Worm (Caenorhabditis elegans) whole organism, young adult: Measurements from ENCODE around the gene zip-3.

Experiments used
- B0336.3 ChIP-seq: fragments of 200-800 bp; sonication (Bioruptor generic); IDR thresholded peaks from 2 replicates; pipeline ENCODE4 v1.3.6; 2022; ENCODE audit warnings: missing genetic modification characterization, missing compliant biosample characterization
- F10E7.11 ChIP-seq: sonication (generic microtip); optimal IDR thresholded peaks from 2 replicates; lab custom pipeline; 2017; ENCODE audit warnings: mild to moderate bottlenecking, missing genetic modification characterization, moderate library complexity, missing compliant biosample characterization
- F22D6.2 ChIP-seq: sonication (generic microtip); optimal IDR thresholded peaks from 2 replicates; lab custom pipeline; 2016; ENCODE audit warnings: mild to moderate bottlenecking, missing genetic modification characterization, missing compliant biosample characterization
- F55B11.4 ChIP-seq: sonication (generic microtip); optimal IDR thresholded peaks from 2 replicates; lab custom pipeline; 2016; ENCODE audit warnings: missing compliant biosample characterization, missing genetic modification characterization, borderline replicate concordance; ENCODE audit not compliant: insufficient read depth
- Y53G8AR.9 ChIP-seq: fragments of 200-800 bp; sonication (Bioruptor generic); conservative IDR thresholded peaks from 2 replicates; pipeline ENCODE4 v1.3.6; 2022; ENCODE audit warnings: missing genetic modification reagents, missing genetic modification characterization, missing compliant biosample characterization
- atf-7 ChIP-seq: sonication (generic microtip); optimal IDR thresholded peaks from 2 replicates; lab custom pipeline; 2017; ENCODE audit warnings: mild to moderate bottlenecking, missing genetic modification characterization, missing compliant biosample characterization
- athp-1 ChIP-seq: sonication (generic microtip); optimal IDR thresholded peaks from 2 replicates; lab custom pipeline; 2017; ENCODE audit warnings: mild to moderate bottlenecking, missing genetic modification characterization, missing compliant biosample characterization
- attf-5 ChIP-seq: fragments of 200-800 bp; sonication (Bioruptor generic); optimal IDR thresholded peaks from 2 replicates; lab custom pipeline; 2018; ENCODE audit warnings: mild to moderate bottlenecking, missing genetic modification characterization, missing compliant biosample characterization
- cebp-1 ChIP-seq, 2 experiments: fragments of 200-800 bp in 1 of 2; sonication (Bioruptor generic) in 1 of 2; sonication (generic microtip) in 1 of 2; IDR thresholded peaks in 1 of 2; optimal IDR thresholded peaks in 1 of 2; 2 replicates each; pipeline versions ENCODE4 v1.3.6 to Lab custom; 2017 to 2022; ENCODE audit warnings: missing compliant biosample characterization in 2 of 2, missing genetic modification characterization in 2 of 2, mild to moderate bottlenecking in 1 of 2, missing genetic modification reagents in 1 of 2, moderate library complexity in 1 of 2
- ceh-100 ChIP-seq: fragments of 200-800 bp; sonication (Bioruptor generic); IDR thresholded peaks from 2 replicates; pipeline ENCODE4 v1.3.6; 2022; ENCODE audit warnings: missing genetic modification reagents, missing genetic modification characterization, missing compliant biosample characterization
- ceh-79 ChIP-seq: sonication (generic microtip); optimal IDR thresholded peaks from 2 replicates; lab custom pipeline; 2017; ENCODE audit warnings: mild to moderate bottlenecking, missing genetic modification characterization, missing compliant biosample characterization
- chd-7 ChIP-seq: sonication (generic microtip); optimal IDR thresholded peaks from 2 replicates; lab custom pipeline; 2016; ENCODE audit warnings: mild to moderate bottlenecking, missing genetic modification characterization, moderate library complexity, missing compliant biosample characterization
- dox-1 ChIP-seq: fragments of 200-800 bp; sonication (Bioruptor generic); IDR thresholded peaks from 2 replicates; pipeline ENCODE4 v1.3.6; 2022; ENCODE audit warnings: missing genetic modification reagents, missing genetic modification characterization, missing compliant biosample characterization
- dpff-1 ChIP-seq: sonication (generic microtip); optimal IDR thresholded peaks from 2 replicates; lab custom pipeline; 2017; ENCODE audit warnings: mild to moderate bottlenecking, missing genetic modification characterization, missing compliant biosample characterization
- egl-18 ChIP-seq: fragments of 200-800 bp; sonication (Bioruptor generic); IDR thresholded peaks from 2 replicates; pipeline ENCODE4 v1.3.6; 2022; ENCODE audit warnings: missing genetic modification reagents, missing genetic modification characterization, missing compliant biosample characterization
- ekl-4 ChIP-seq: fragments of 200-800 bp; sonication (Bioruptor generic); IDR thresholded peaks from 2 replicates; pipeline ENCODE4 v1.3.6; 2022; ENCODE audit warnings: missing genetic modification reagents, missing genetic modification characterization, missing compliant biosample characterization
- hrde-1 ChIP-seq: sonication (generic microtip); optimal IDR thresholded peaks from 2 replicates; lab custom pipeline; 2016; ENCODE audit warnings: missing genetic modification characterization, mild to moderate bottlenecking, missing compliant biosample characterization, moderate library complexity, missing genotype, missing genetic modification reagents, borderline replicate concordance
- let-526 ChIP-seq: fragments of 200-800 bp; sonication (Bioruptor generic); IDR thresholded peaks from 2 replicates; pipeline ENCODE4 v1.3.6; 2022; ENCODE audit warnings: missing genetic modification reagents, missing genetic modification characterization, missing compliant biosample characterization
- lsy-27 ChIP-seq: sonication (generic microtip); optimal IDR thresholded peaks from 2 replicates; lab custom pipeline; 2017; ENCODE audit warnings: missing genetic modification characterization, mild to moderate bottlenecking, missing compliant biosample characterization, antibody characterized with exemption, missing genotype, borderline replicate concordance; ENCODE audit not compliant: insufficient read depth
- madf-10 ChIP-seq: sonication (generic microtip); optimal IDR thresholded peaks from 2 replicates; lab custom pipeline; 2016; ENCODE audit warnings: mild to moderate bottlenecking, missing genetic modification characterization, missing compliant biosample characterization
- madf-3 ChIP-seq: fragments of 200-800 bp; sonication (Bioruptor generic); IDR thresholded peaks from 2 replicates; pipeline ENCODE4 v1.3.6; 2022; ENCODE audit warnings: missing genetic modification reagents, missing genetic modification characterization, missing compliant biosample characterization
- mcd-1 ChIP-seq: fragments of 200-800 bp; sonication (Bioruptor generic); IDR thresholded peaks from 2 replicates; pipeline ENCODE4 v1.3.6; 2022; ENCODE audit warnings: missing genetic modification reagents, missing genetic modification characterization, missing compliant biosample characterization
- mes-4 ChIP-seq: sonication (generic microtip); optimal IDR thresholded peaks from 2 replicates; lab custom pipeline; 2016; ENCODE audit warnings: missing genotype, missing genetic modification characterization, missing compliant biosample characterization
- nfya-2 ChIP-seq: fragments of 200-800 bp; sonication (Bioruptor generic); IDR thresholded peaks from 2 replicates; pipeline ENCODE4 v1.3.6; 2022; ENCODE audit warnings: missing genetic modification reagents, missing genetic modification characterization, missing compliant biosample characterization
- nfyb-1 ChIP-seq: fragments of 200-800 bp; sonication (Bioruptor generic); IDR thresholded peaks from 2 replicates; pipeline ENCODE4 v1.3.6; 2022; ENCODE audit warnings: missing genetic modification reagents, missing genetic modification characterization, missing compliant biosample characterization
- nhr-80 ChIP-seq: sonication (generic microtip); optimal IDR thresholded peaks from 2 replicates; lab custom pipeline; 2016; ENCODE audit warnings: missing genetic modification characterization, missing compliant biosample characterization
- nhr-90 ChIP-seq: sonication (generic microtip); optimal IDR thresholded peaks from 2 replicates; lab custom pipeline; 2016; ENCODE audit warnings: missing genotype, mild to moderate bottlenecking, missing genetic modification characterization, missing compliant biosample characterization
- pha-4 ChIP-seq: fragments of 150-350 bp; sonication (generic microtip); optimal IDR thresholded peaks from 2 replicates; lab custom pipeline; 2014; ENCODE audit warnings: missing biosample characterization, missing genetic modification reagents, missing genetic modification characterization
- rec-8 ChIP-seq, 2 experiments: sonication (generic microtip); optimal IDR thresholded peaks; 2 replicates each; lab custom pipeline; 2016; ENCODE audit warnings: mild to moderate bottlenecking in 2 of 2, missing genetic modification characterization in 2 of 2, missing genetic modification reagents in 2 of 2, missing genotype in 2 of 2, missing biosample characterization in 1 of 2, missing compliant biosample characterization in 1 of 2, moderate library complexity in 1 of 2
- sdz-38 ChIP-seq: sonication (generic microtip); optimal IDR thresholded peaks from 2 replicates; lab custom pipeline; 2016; ENCODE audit warnings: missing genotype, missing genetic modification characterization, missing compliant biosample characterization
- snpc-1.3 ChIP-seq: sonication (generic microtip); optimal IDR thresholded peaks from 2 replicates; lab custom pipeline; 2017; ENCODE audit warnings: missing genetic modification characterization, mild to moderate bottlenecking, missing compliant biosample characterization, antibody characterized with exemption, moderate library complexity, missing genotype, missing genetic modification reagents; ENCODE audit not compliant: insufficient read depth
- tbp1 ChIP-seq: fragments of 200-800 bp; sonication (Bioruptor generic); optimal IDR thresholded peaks from 2 replicates; lab custom pipeline; 2018; ENCODE audit warnings: mild to moderate bottlenecking, missing genetic modification characterization, missing compliant biosample characterization
- zfh-2 ChIP-seq: fragments of 200-800 bp; sonication (Bioruptor generic); conservative IDR thresholded peaks from 2 replicates; pipeline ENCODE4 v1.3.6; 2022; ENCODE audit warnings: missing genetic modification reagents, missing genetic modification characterization, missing compliant biosample characterization
- ztf-18 ChIP-seq: sonication (generic microtip); optimal IDR thresholded peaks from 2 replicates; lab custom pipeline; 2016; ENCODE audit warnings: missing genotype, mild to moderate bottlenecking, missing genetic modification characterization, missing compliant biosample characterization
- ztf-22 ChIP-seq: fragments of 200-800 bp; sonication (Bioruptor generic); optimal IDR thresholded peaks from 2 replicates; lab custom pipeline; 2018; ENCODE audit warnings: mild to moderate bottlenecking, missing genetic modification characterization, moderate library complexity, missing compliant biosample characterization
- ztf-25 ChIP-seq: fragments of 200-800 bp; sonication (Bioruptor generic); IDR thresholded peaks from 2 replicates; pipeline ENCODE4 v1.3.6; 2022; ENCODE audit warnings: missing genetic modification reagents, missing genetic modification characterization, missing compliant biosample characterization

The zip-3 gene

ce11 chrII:13966242-13966641 is 9.0 kb upstream of the zip-3 start, which contains the start of gene W07G1.7:
Gene W07G1.7 (minus strand): TSS chrII:13966342.
- TF ChIP-seq athp-1 (tag; lab: Kevin White, UChicago) (no peak), F22D6.2 (tag; lab: Kevin White, UChicago) (no peak), hrde-1 (no peak), rec-8 (tag; optimal IDR thresholded peaks at IDR 0.05; lab: Kevin White, UChicago) (no peak), tbp1 (GFP tag; lab: Kevin White, UChicago) (no peak)

- no peak for TF ChIP-seq lsy-27 (tag; lab: Kevin White, UChicago)
Observed at ce11 chrII:13964325-13964724, 7.1 kb upstream of the zip-3 start.

- no peak for TF ChIP-seq nfya-2
- no peak for TF ChIP-seq Y53G8AR.9 (GFP tag; lab: Robert Waterston, UW)
- TF ChIP-seq pha-4 (tag; lab: Kevin White, UChicago), result no peak
- TF ChIP-seq zfh-2 (GFP tag; lab: Robert Waterston, UW), result no peak
- TF ChIP-seq ztf-25, result no peak
- TF ChIP-seq hrde-1, result no peak
- TF ChIP-seq F55B11.4 (tag; lab: Kevin White, UChicago), result no peak
- no peak for TF ChIP-seq madf-10 (tag; lab: Kevin White, UChicago)
- no peak for TF ChIP-seq mes-4 (tag; lab: Kevin White, UChicago)
Observed at ce11 chrII:13962319-13962718, 5.1 kb upstream of the zip-3 start, which contains the start of gene rpi-1. Gene rpi-1 (minus strand): TSS chrII:13962419.

ce11 chrII:13961567-13961966 is 4.3 kb upstream of the zip-3 start:
- TF ChIP-seq zfh-2 (GFP tag; lab: Robert Waterston, UW) (peak; percentile 68), dpff-1 (tag; lab: Kevin White, UChicago) (no peak), mes-4 (tag; lab: Kevin White, UChicago) (no peak)

ce11 chrII:13958359-13958758 is 1.1 kb upstream of the zip-3 start:
- no peak for TF ChIP-seq dox-1 (GFP tag; lab: Robert Waterston, UW)
- TF ChIP-seq Y53G8AR.9 (GFP tag; lab: Robert Waterston, UW), result no peak
- TF ChIP-seq mcd-1 (GFP tag; lab: Robert Waterston, UW), result 0 out of 2 replicates have a peak, but pooled peaks have one; percentile 14
- TF ChIP-seq pha-4 (tag; lab: Kevin White, UChicago), result no peak
- TF ChIP-seq ztf-18 (tag; lab: Kevin White, UChicago), result peak; percentile 80
- no peak for TF ChIP-seq F10E7.11 (tag; lab: Kevin White, UChicago)
- peak; percentile 76 for TF ChIP-seq nhr-80 (tag; lab: Kevin White, UChicago)
- no peak for TF ChIP-seq cebp-1 (GFP tag; IDR thresholded peaks at IDR 0.05; lab: Robert Waterston, UW)
- peak; percentile 18 for TF ChIP-seq cebp-1 (tag; optimal IDR thresholded peaks at IDR 0.05; lab: Kevin White, UChicago)
- no peak for TF ChIP-seq chd-7 (tag; lab: Kevin White, UChicago)

- TF ChIP-seq let-526 (GFP tag; lab: Robert Waterston, UW) (no peak), nhr-90 (tag; lab: Kevin White, UChicago) (peak; percentile 7), attf-5 (peak; percentile 35), cebp-1 (GFP tag; IDR thresholded peaks at IDR 0.05; lab: Robert Waterston, UW) (peak; percentile 40; the same call in 1 of the 2 replicates), cebp-1 (tag; optimal IDR thresholded peaks at IDR 0.05; lab: Kevin White, UChicago) (peak; percentile 48), dox-1 (GFP tag; lab: Robert Waterston, UW) (peak; percentile 62; the same call in 1 of the 2 replicates), sdz-38 (no peak), madf-3 (GFP tag; lab: Robert Waterston, UW) (no peak), nhr-80 (tag; lab: Kevin White, UChicago) (peak; percentile 92), ekl-4 (GFP tag; lab: Robert Waterston, UW) (no peak), mcd-1 (GFP tag; lab: Robert Waterston, UW) (peak; percentile 62), nfyb-1 (peak; percentile 81), atf-7 (no peak), chd-7 (tag; lab: Kevin White, UChicago) (peak; percentile 3), madf-10 (tag; lab: Kevin White, UChicago) (no peak), pha-4 (tag; lab: Kevin White, UChicago) (no peak), ceh-79 (no peak), ztf-22 (GFP tag; lab: Kevin White, UChicago) (peak; percentile 40), ceh-100 (GFP tag; lab: Robert Waterston, UW) (no peak), tbp1 (GFP tag; lab: Kevin White, UChicago) (peak; percentile 18), B0336.3 (GFP tag; lab: Robert Waterston, UW) (0 out of 2 replicates have a peak, but pooled peaks have one; percentile 27), mes-4 (tag; lab: Kevin White, UChicago) (no peak), egl-18 (no peak), snpc-1.3 (tag; lab: Kevin White, UChicago) (no peak)
Observed at ce11 chrII:13956529-13956928, 728 bp downstream of the zip-3 start.
